Worm (Caenorhabditis elegans) whole organism, mixed stage, embryonic: Measurements from ENCODE around the gene spe-39.

ENCODE experiments used
- M03D4.4 ChIP-seq: sonication (generic microtip); optimal IDR thresholded peaks from 2 replicates; lab custom pipeline; 2017; ENCODE audit warnings: mild to moderate bottlenecking, missing genetic modification characterization, missing compliant biosample characterization
- bed-3 ChIP-seq: fragments of 200-800 bp; sonication (Bioruptor generic); optimal IDR thresholded peaks from 3 replicates; lab custom pipeline; 2018; ENCODE audit warnings: mild to moderate bottlenecking, missing genetic modification characterization, moderate library complexity, missing compliant biosample characterization
- blmp-1 ChIP-seq: fragments of 150-350 bp; optimal IDR thresholded peaks from 2 replicates; lab custom pipeline; 2014; ENCODE audit warnings: missing biosample characterization, missing genetic modification characterization
- ceh-39 ChIP-seq: fragments of 150-350 bp; optimal IDR thresholded peaks from 2 replicates; lab custom pipeline; 2014; ENCODE audit warnings: missing biosample characterization, missing genetic modification characterization
- ceh-43 ChIP-seq: fragments of 200-800 bp; sonication (Bioruptor generic); optimal IDR thresholded peaks from 2 replicates; lab custom pipeline; 2018; ENCODE audit warnings: mild to moderate bottlenecking, missing genetic modification characterization, moderate library complexity, missing compliant biosample characterization
- ceh-83 ChIP-seq: fragments of 200-800 bp; sonication (Bioruptor generic); optimal IDR thresholded peaks from 2 replicates; lab custom pipeline; 2018; ENCODE audit warnings: mild to moderate bottlenecking, missing genetic modification characterization, missing compliant biosample characterization
- ces-1 ChIP-seq: fragments of 150-350 bp; optimal IDR thresholded peaks from 2 replicates; lab custom pipeline; 2014; ENCODE audit warnings: missing biosample characterization, missing genetic modification reagents, missing genetic modification characterization
- cnd-1 ChIP-seq: fragments of 200-800 bp; sonication (Bioruptor generic); optimal IDR thresholded peaks from 2 replicates; lab custom pipeline; 2018; ENCODE audit warnings: mild to moderate bottlenecking, missing genetic modification characterization, missing compliant biosample characterization
- drap-1 ChIP-seq: fragments of 200-800 bp; sonication (Bioruptor generic); optimal IDR thresholded peaks from 3 replicates; lab custom pipeline; 2018; ENCODE audit warnings: mild to moderate bottlenecking, missing genetic modification characterization, missing compliant biosample characterization
- elt-1 ChIP-seq: sonication (generic microtip); optimal IDR thresholded peaks from 2 replicates; lab custom pipeline; 2017; ENCODE audit warnings: missing genetic modification characterization, mild to moderate bottlenecking, missing compliant biosample characterization, antibody characterized with exemption, moderate library complexity, borderline replicate concordance; ENCODE audit not compliant: insufficient read depth
- elt-3 ChIP-seq: fragments of 150-350 bp; optimal IDR thresholded peaks from 2 replicates; lab custom pipeline; 2014; ENCODE audit warnings: missing biosample characterization, missing genetic modification characterization
- flh-1 ChIP-seq: fragments of 200-800 bp; sonication (Bioruptor generic); optimal IDR thresholded peaks from 2 replicates; lab custom pipeline; 2018; ENCODE audit warnings: mild to moderate bottlenecking, missing genetic modification characterization, moderate library complexity, missing compliant biosample characterization
- ham-2 ChIP-seq: fragments of 200-800 bp; sonication (Bioruptor generic); optimal IDR thresholded peaks from 2 replicates; lab custom pipeline; 2018; ENCODE audit warnings: mild to moderate bottlenecking, missing genetic modification characterization, missing compliant biosample characterization
- hlh-1 ChIP-seq: fragments of 150-350 bp; optimal IDR thresholded peaks from 2 replicates; lab custom pipeline; 2014; ENCODE audit warnings: missing biosample characterization, missing genetic modification reagents, missing genetic modification characterization
- lin-13 ChIP-seq: fragments of 150-350 bp; optimal IDR thresholded peaks from 2 replicates; lab custom pipeline; 2014; ENCODE audit warnings: missing biosample characterization, missing genetic modification characterization
- lin-32 ChIP-seq: fragments of 200-800 bp; sonication (Bioruptor generic); optimal IDR thresholded peaks from 2 replicates; lab custom pipeline; 2018; ENCODE audit warnings: mild to moderate bottlenecking, missing genetic modification characterization, missing compliant biosample characterization
- lsy-2 ChIP-seq: fragments of 150-350 bp; optimal IDR thresholded peaks from 2 replicates; lab custom pipeline; 2014; ENCODE audit warnings: missing biosample characterization, missing genetic modification characterization
- mab-5 ChIP-seq: fragments of 150-350 bp; optimal IDR thresholded peaks from 2 replicates; lab custom pipeline; 2014; ENCODE audit warnings: missing biosample characterization, missing genetic modification characterization
- mep-1 ChIP-seq: fragments of 150-350 bp; optimal IDR thresholded peaks from 2 replicates; lab custom pipeline; 2017; ENCODE audit warnings: missing biosample characterization, missing genetic modification reagents, missing genetic modification characterization, inconsistent platforms
- nhr-12 ChIP-seq: fragments of 150-350 bp; optimal IDR thresholded peaks from 2 replicates; lab custom pipeline; 2014; ENCODE audit warnings: missing biosample characterization, missing genetic modification characterization
- nhr-2 ChIP-seq: fragments of 150-350 bp; optimal IDR thresholded peaks from 2 replicates; lab custom pipeline; 2014; ENCODE audit warnings: missing biosample characterization, missing genetic modification characterization
- nhr-237 ChIP-seq: fragments of 150-350 bp; optimal IDR thresholded peaks from 2 replicates; lab custom pipeline; 2014; ENCODE audit warnings: missing biosample characterization, missing genetic modification characterization
- nhr-28 ChIP-seq: fragments of 150-350 bp; optimal IDR thresholded peaks from 2 replicates; lab custom pipeline; 2014; ENCODE audit warnings: missing biosample characterization, missing genetic modification characterization
- nhr-76 ChIP-seq: sonication (generic microtip); optimal IDR thresholded peaks from 2 replicates; lab custom pipeline; 2017; ENCODE audit warnings: missing biosample characterization, missing genetic modification characterization
- pha-4 ChIP-seq: fragments of 150-350 bp; optimal IDR thresholded peaks from 2 replicates; lab custom pipeline; 2018; ENCODE audit warnings: missing biosample characterization, missing genetic modification reagents, missing genetic modification characterization
- snpc-4 ChIP-seq: fragments of 150-350 bp; optimal IDR thresholded peaks from 2 replicates; lab custom pipeline; 2014; ENCODE audit warnings: missing biosample characterization, missing genetic modification characterization
- sptf-1 ChIP-seq: sonication (generic microtip); optimal IDR thresholded peaks from 2 replicates; lab custom pipeline; 2017; ENCODE audit warnings: mild to moderate bottlenecking, missing genetic modification characterization, moderate library complexity, missing compliant biosample characterization
- tbx-8 ChIP-seq: fragments of 200-800 bp; sonication (Bioruptor generic); optimal IDR thresholded peaks from 2 replicates; lab custom pipeline; 2018; ENCODE audit warnings: mild to moderate bottlenecking, missing genetic modification characterization, moderate library complexity, missing compliant biosample characterization
- ztf-11 ChIP-seq: fragments of 150-350 bp; optimal IDR thresholded peaks from 2 replicates; lab custom pipeline; 2014; ENCODE audit warnings: missing biosample characterization, missing genetic modification characterization

The spe-39 gene

DNA sequence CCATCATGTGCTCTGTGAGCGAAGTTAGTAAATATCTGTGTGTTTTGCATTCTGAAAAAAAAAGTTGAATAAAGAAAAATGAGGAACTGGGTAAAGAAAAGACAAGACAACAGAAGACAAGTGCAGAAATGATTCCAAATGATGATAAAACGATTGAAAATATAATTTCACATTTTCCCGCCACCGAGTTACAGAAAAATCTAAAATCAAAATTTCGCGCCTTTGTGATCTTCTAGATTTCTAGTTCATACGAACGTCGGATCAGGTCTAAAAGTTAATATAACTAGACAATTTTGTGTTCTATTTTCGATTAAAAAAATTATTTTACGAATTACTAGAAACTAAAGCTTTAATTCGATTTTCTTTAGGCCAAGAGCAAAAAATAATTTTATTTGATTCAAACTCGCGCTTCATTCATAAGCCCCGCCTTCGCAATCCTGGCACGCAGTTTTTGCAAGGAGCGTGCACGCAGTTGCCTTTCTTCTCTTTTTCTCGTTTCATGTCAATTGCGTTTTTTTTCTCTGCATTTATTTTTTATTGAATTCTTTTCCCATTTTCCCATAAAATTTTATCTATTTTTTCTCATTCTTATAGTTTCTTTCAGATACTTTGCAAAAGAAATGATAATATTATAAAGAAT, at the start of gene spe-39, which contains the start of gene spn-4:
Gene spe-39, plus strand, starts transcription at position 599 of the 640 bp plus-strand sequence.
Gene spn-4, minus strand, starts transcription at position 51 of the 640 bp plus-strand sequence.
- TF ChIP-seq nhr-76, result no peak
- TF ChIP-seq lsy-2 (tag; lab: Kevin White, UChicago), result peak; percentile 49
- peak; percentile 48 for TF ChIP-seq mab-5 (tag; lab: Kevin White, UChicago)
- peak; percentile 15 for TF ChIP-seq ham-2 (GFP tag; lab: Kevin White, UChicago)
- TF ChIP-seq lin-32 (GFP tag; lab: Kevin White, UChicago), result no peak
- peak; percentile 69 for TF ChIP-seq mep-1
- peak; percentile 79 for TF ChIP-seq ces-1
- TF ChIP-seq bed-3 (GFP tag; lab: Kevin White, UChicago), result no peak
- peak; percentile 49 for TF ChIP-seq M03D4.4
- TF ChIP-seq flh-1 (GFP tag; lab: Kevin White, UChicago), result no peak
- TF ChIP-seq nhr-2 (tag; lab: Kevin White, UChicago), result peak; percentile 29
- peak; percentile 13 for TF ChIP-seq ceh-39 (tag; lab: Kevin White, UChicago)
- peak; percentile 30 for TF ChIP-seq blmp-1 (tag; lab: Kevin White, UChicago)
- TF ChIP-seq sptf-1, result peak; percentile 69
- no peak for TF ChIP-seq snpc-4 (tag; lab: Kevin White, UChicago)
- no peak for TF ChIP-seq elt-3 (tag; lab: Kevin White, UChicago)
- TF ChIP-seq ztf-11 (tag; lab: Kevin White, UChicago), result peak; percentile 50
- peak; percentile 44 for TF ChIP-seq lin-13 (tag; lab: Kevin White, UChicago)
- peak; percentile 26 for TF ChIP-seq hlh-1 (tag; lab: Kevin White, UChicago)
- TF ChIP-seq nhr-237 (tag; lab: Kevin White, UChicago), result peak; percentile 47
- no peak for TF ChIP-seq nhr-28 (tag; lab: Kevin White, UChicago)
- TF ChIP-seq nhr-12, result peak; percentile 38
- TF ChIP-seq elt-1 (tag; lab: Kevin White, UChicago), result peak; percentile 6

DNA sequence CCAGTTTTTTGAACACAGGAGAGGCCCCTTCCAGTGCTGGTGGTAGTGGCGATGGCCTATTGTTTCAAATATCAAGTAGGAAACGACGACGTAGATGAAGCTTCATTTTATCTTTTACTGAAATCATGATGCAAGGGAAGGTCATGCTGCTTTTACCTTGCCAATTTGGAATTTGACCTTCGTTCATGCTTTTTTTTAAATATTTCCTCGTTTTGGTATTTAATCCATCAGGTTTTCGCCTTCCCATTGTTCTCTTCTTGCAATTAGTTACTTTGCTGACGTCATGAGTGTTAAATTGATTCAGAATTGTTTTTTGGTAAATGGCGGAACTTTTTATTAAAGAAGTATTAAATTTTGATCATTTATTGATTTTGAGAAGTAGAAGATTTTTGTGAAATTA, 49.1 kb upstream of the spe-39 start:
- TF ChIP-seq snpc-4 (tag; lab: Kevin White, UChicago) (no peak), tbx-8 (GFP tag; lab: Kevin White, UChicago) (no peak), nhr-76 (no peak), nhr-2 (tag; lab: Kevin White, UChicago) (no peak), ceh-39 (tag; lab: Kevin White, UChicago) (no peak), sptf-1 (no peak), ces-1 (no peak), ceh-83 (GFP tag; lab: Kevin White, UChicago) (no peak), bed-3 (GFP tag; lab: Kevin White, UChicago) (no peak), nhr-12 (no peak), ham-2 (GFP tag; lab: Kevin White, UChicago) (no peak), pha-4 (tag; lab: Kevin White, UChicago) (no peak), blmp-1 (tag; lab: Kevin White, UChicago) (no peak), cnd-1 (tag; lab: Kevin White, UChicago) (no peak), nhr-28 (tag; lab: Kevin White, UChicago) (no peak), drap-1 (GFP tag; lab: Kevin White, UChicago) (no peak), ceh-43 (no peak)

DNA sequence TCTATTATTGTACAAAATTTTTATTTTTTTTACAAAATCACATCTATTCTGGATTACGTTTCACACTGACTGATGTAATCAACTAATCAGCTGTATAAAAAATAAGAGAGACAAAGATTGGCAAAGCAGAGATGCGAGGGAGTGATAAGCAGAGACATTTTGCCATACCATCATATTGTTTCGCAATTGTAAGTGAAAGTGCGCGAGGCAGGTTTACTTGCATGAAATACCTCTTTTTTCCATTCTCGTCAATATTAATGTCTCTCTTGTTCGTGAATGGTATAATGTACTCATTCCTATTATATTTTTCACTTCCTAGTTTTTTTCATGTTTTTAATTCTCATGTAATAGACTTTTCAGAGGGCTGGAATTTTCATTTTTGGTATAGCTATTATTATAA, 48.4 kb upstream of the spe-39 start:
- TF ChIP-seq blmp-1 (tag; lab: Kevin White, UChicago) (peak; percentile 15), ceh-83 (GFP tag; lab: Kevin White, UChicago) (no peak), hlh-1 (tag; lab: Kevin White, UChicago) (no peak), elt-1 (tag; lab: Kevin White, UChicago) (peak; percentile 59), bed-3 (GFP tag; lab: Kevin White, UChicago) (no peak)

DNA sequence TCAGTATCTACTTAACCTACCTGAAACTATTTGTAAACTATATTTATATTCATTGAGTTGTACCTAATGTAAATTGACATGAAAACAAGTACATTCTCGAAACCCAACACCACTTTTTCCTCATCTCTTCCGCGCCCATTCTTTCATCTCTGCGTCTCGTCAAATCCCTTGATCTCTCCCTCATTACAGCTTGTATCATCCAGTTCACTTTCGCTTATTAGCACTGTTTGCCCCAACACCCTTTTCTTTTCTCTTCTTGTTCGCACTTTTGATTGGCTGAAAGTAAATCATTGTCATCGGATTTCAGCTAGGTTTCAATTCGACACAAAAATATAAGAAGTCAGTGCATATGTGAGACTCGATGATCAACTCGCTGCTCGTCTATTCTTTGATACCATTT, 40.5 kb upstream of the spe-39 start, which contains the start of gene T25F10.3:
Gene T25F10.3, plus strand, starts transcription at position 308 of the 400 bp plus-strand sequence.
- TF ChIP-seq blmp-1 (tag; lab: Kevin White, UChicago) (peak; percentile 30), nhr-237 (tag; lab: Kevin White, UChicago) (no peak), mab-5 (tag; lab: Kevin White, UChicago) (no peak), hlh-1 (tag; lab: Kevin White, UChicago) (no peak), snpc-4 (tag; lab: Kevin White, UChicago) (no peak)
